Worm (Caenorhabditis elegans): ENCODE data around the gene F16F9.1.

The F16F9.1 gene

ce11 chrX:8404308-8405085 is 41.7 kb upstream of the F16F9.1 start (continued):
- TF ChIP-seq dmd-6 (GFP tag; IDR thresholded peaks at IDR 0.05) (peak; percentile 93), set-16 (GFP tag; IDR thresholded peaks at IDR 0.05) (peak; percentile 75; the same call in 1 of the 2 replicates), hlh-11 (tag; optimal IDR thresholded peaks at IDR 0.05) (peak; percentile 93), sdz-12 (GFP tag; optimal IDR thresholded peaks at IDR 0.05) (peak; percentile 90), nhr-237 (tag; optimal IDR thresholded peaks at IDR 0.05) (no peak), spr-3 (GFP tag; optimal IDR thresholded peaks at IDR 0.05) (peak; percentile 89), nhr-6 (tag; optimal IDR thresholded peaks at IDR 0.05) (peak; percentile 81), nhr-77 (tag; optimal IDR thresholded peaks at IDR 0.05) (peak; percentile 91), gei-8 (GFP tag; optimal IDR thresholded peaks at IDR 0.05) (peak; percentile 93), tag-97 (GFP tag; IDR thresholded peaks at IDR 0.05) (0 out of 2 replicates have a peak, but pooled peaks have one; percentile 60), snpc-1.2 (GFP tag; IDR thresholded peaks at IDR 0.05) (peak; percentile 95), lin-38 (GFP tag; IDR thresholded peaks at IDR 0.05) (no peak; the same call in 1 of the 2 replicates), F44E2.7 (GFP tag; IDR thresholded peaks at IDR 0.05) (peak; percentile 96), zip-2 (tag; optimal IDR thresholded peaks at IDR 0.05) (peak; percentile 83), daf-19 (GFP tag; conservative IDR thresholded peaks at IDR 0.05) (peak; percentile 95), nhr-25 (tag; optimal IDR thresholded peaks at IDR 0.05; ENCODE audit: borderline replicate concordance, insufficient read depth) (peak; percentile 82), egl-43 (GFP tag; IDR thresholded peaks at IDR 0.05) (peak; percentile 99), Y75B8A.6 (GFP tag; IDR thresholded peaks at IDR 0.05) (peak; percentile 97), lim-7 (GFP tag; IDR thresholded peaks at IDR 0.05) (peak; percentile 99), daf-16 (GFP tag; optimal IDR thresholded peaks at IDR 0.05) (peak; percentile 86 to 89), daf-16 (tag; optimal IDR thresholded peaks at IDR 0.05) (peak; percentile 86), T26A8.4 (GFP tag; IDR thresholded peaks at IDR 0.05) (peak; percentile 95), Y105C5A.15 (GFP tag; IDR thresholded peaks at IDR 0.05) (peak; percentile 88), arid-1 (GFP tag; conservative IDR thresholded peaks at IDR 0.05) (peak; percentile 95), aly-2 (tag; optimal IDR thresholded peaks at IDR 0.05) (no peak), mxl-3 (GFP tag; optimal IDR thresholded peaks at IDR 0.05) (peak; percentile 82), dmd-8 (GFP tag; IDR thresholded peaks at IDR 0.05) (peak; percentile 97), daf-12 (tag; optimal IDR thresholded peaks at IDR 0.05) (no peak), nhr-76 (tag; optimal IDR thresholded peaks at IDR 0.05) (no peak), unc-39 (tag; optimal IDR thresholded peaks at IDR 0.05) (no peak), php-3 (GFP tag; IDR thresholded peaks at IDR 0.05) (peak; percentile 91), madf-5 (GFP tag; IDR thresholded peaks at IDR 0.05) (peak in 1 of 2 experiments; percentile 92; a peak in 3 of 4 replicates), hlh-30 (tag; optimal IDR thresholded peaks at IDR 0.05; ENCODE audit: insufficient read depth) (peak; percentile 85), fkh-10 (GFP tag; optimal IDR thresholded peaks at IDR 0.05) (peak; percentile 19), daf-8 (GFP tag; IDR thresholded peaks at IDR 0.05) (no peak), F49E8.2 (tag; optimal IDR thresholded peaks at IDR 0.05; ENCODE audit: borderline replicate concordance) (peak; percentile 79), cey-2 (tag; optimal IDR thresholded peaks at IDR 0.05; ENCODE audit: borderline replicate concordance, insufficient read depth) (no peak), hif-1 (tag; optimal IDR thresholded peaks at IDR 0.05) (peak; percentile 51 to 86), skn-1 (tag; optimal IDR thresholded peaks at IDR 0.05) (no peak), F37D6.2 (tag; optimal IDR thresholded peaks at IDR 0.05) (peak; percentile 87), unc-62 (GFP tag; optimal IDR thresholded peaks at IDR 0.05 in 1 of 2) (peak in 1 of 2 experiments; percentile 90), unc-62 (tag; optimal IDR thresholded peaks at IDR 0.05) (no peak), lir-3 (tag; optimal IDR thresholded peaks at IDR 0.05) (peak; percentile 88), mdt-29 (GFP tag; IDR thresholded peaks at IDR 0.05) (peak; percentile 91), nhr-42 (GFP tag; IDR thresholded peaks at IDR 0.05) (peak; percentile 92), mep-1 (tag; optimal IDR thresholded peaks at IDR 0.05) (peak; percentile 95), lin-39 (tag; optimal IDR thresholded peaks at IDR 0.05) (no peak), mxl-2 (GFP tag; conservative IDR thresholded peaks at IDR 0.05) (peak; percentile 87; the same call in 1 of the 2 replicates), tra-1 (GFP tag; IDR thresholded peaks at IDR 0.05) (peak; percentile 98)
